Fruit fly (Drosophila melanogaster): Measurements from ENCODE around the gene CG43082.

The CG43082 gene

DNA sequence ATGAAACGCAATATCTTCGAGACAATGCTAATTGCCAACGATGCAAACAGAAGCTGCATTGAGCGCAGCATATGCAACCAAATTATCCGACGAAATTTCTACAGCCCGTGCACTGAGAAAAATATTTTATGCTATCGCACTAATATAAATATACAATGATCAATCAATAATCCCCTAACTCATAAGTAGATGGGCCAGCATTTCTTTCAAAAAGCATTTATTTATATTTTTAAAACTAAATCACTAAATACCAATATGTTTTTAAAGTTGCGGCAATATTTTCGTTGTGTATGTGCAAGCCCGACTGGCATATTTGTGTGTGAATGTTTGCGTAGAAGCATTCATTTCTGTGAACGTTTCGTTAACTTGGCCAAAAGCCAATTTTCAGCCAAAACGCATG, 15.5 kb upstream of the CG43082 start (continued):
- no peak for TF ChIP-seq Trl (optimal IDR thresholded peaks at IDR 0.05)
- no peak for TF ChIP-seq Trl (GFP tag; optimal IDR thresholded peaks at IDR 0.05)
- TF ChIP-seq jumu (GFP tag; optimal IDR thresholded peaks at IDR 0.05) = no peak
- no peak for TF ChIP-seq CG11696 (GFP tag; IDR thresholded peaks at IDR 0.05)
- TF ChIP-seq Mrtf (GFP tag; IDR thresholded peaks at IDR 0.05) = no peak
- TF ChIP-seq wek (GFP tag; optimal IDR thresholded peaks at IDR 0.05) = no peak
- no peak for TF ChIP-seq NfI (GFP tag; optimal IDR thresholded peaks at IDR 0.05)
- no peak for TF ChIP-seq fu2 (GFP tag; optimal IDR thresholded peaks at IDR 0.05)
- peak; percentile 6 for TF ChIP-seq CG12391 (tag; optimal IDR thresholded peaks at IDR 0.05)
- no peak for TF ChIP-seq pum (GFP tag; optimal IDR thresholded peaks at IDR 0.05)
- no peak for TF ChIP-seq sima (GFP tag; optimal IDR thresholded peaks at IDR 0.05)
- no peak for TF ChIP-seq shn (GFP tag; optimal IDR thresholded peaks at IDR 0.05)
- TF ChIP-seq Myb (GFP tag; optimal IDR thresholded peaks at IDR 0.05) = no peak
- no peak for TF ChIP-seq CG15073 (GFP tag; optimal IDR thresholded peaks at IDR 0.05)
- TF ChIP-seq CG15011 (GFP tag; optimal IDR thresholded peaks at IDR 0.05) = no peak
- no peak for TF ChIP-seq wor (GFP tag; IDR thresholded peaks at IDR 0.05)
- TF ChIP-seq abd-A (tag; optimal IDR thresholded peaks at IDR 0.05) = no peak
- TF ChIP-seq ssp (GFP tag; IDR thresholded peaks at IDR 0.05) = no peak
- no peak for TF ChIP-seq CG3726 (GFP tag; IDR thresholded peaks at IDR 0.05)
- no peak for TF ChIP-seq Meics (GFP tag; optimal IDR thresholded peaks at IDR 0.05)
- no peak for TF ChIP-seq nau (GFP tag; optimal IDR thresholded peaks at IDR 0.05)
- TF ChIP-seq fd102C (GFP tag; optimal IDR thresholded peaks at IDR 0.05) = no peak
- no peak for TF ChIP-seq CG15696 (tag; optimal IDR thresholded peaks at IDR 0.05)
- no peak for TF ChIP-seq CG4730 (GFP tag; IDR thresholded peaks at IDR 0.05)
- no peak for TF ChIP-seq HHEX (GFP tag; optimal IDR thresholded peaks at IDR 0.05)
- TF ChIP-seq cato (GFP tag; optimal IDR thresholded peaks at IDR 0.05; ENCODE audit: borderline replicate concordance) = no peak
- peak; percentile 13 for TF ChIP-seq Sox102F (GFP tag; optimal IDR thresholded peaks at IDR 0.05)
- TF ChIP-seq CG31365 (tag; optimal IDR thresholded peaks at IDR 0.05) = no peak
- no peak for TF ChIP-seq lola (GFP tag; optimal IDR thresholded peaks at IDR 0.05)
- no peak for TF ChIP-seq lilli (GFP tag; optimal IDR thresholded peaks at IDR 0.05)
- no peak for TF ChIP-seq danr (GFP tag; IDR thresholded peaks at IDR 0.05)
- no peak for TF ChIP-seq ftz-f1 (GFP tag; optimal IDR thresholded peaks at IDR 0.05)
- no peak for TF ChIP-seq Optix (GFP tag; IDR thresholded peaks at IDR 0.05)
- TF ChIP-seq D (optimal IDR thresholded peaks at IDR 0.05) = no peak
- TF ChIP-seq D (GFP tag; optimal IDR thresholded peaks at IDR 0.05) = no peak
- TF ChIP-seq chinmo (GFP tag; IDR thresholded peaks at IDR 0.05; ENCODE audit: partially characterized antibody) = no peak
- no peak for TF ChIP-seq CG9817 (tag; optimal IDR thresholded peaks at IDR 0.05)
- TF ChIP-seq CG5953 (GFP tag; IDR thresholded peaks at IDR 0.05) = no peak
- TF ChIP-seq Awh (GFP tag; IDR thresholded peaks at IDR 0.05) = no peak
- no peak for TF ChIP-seq lab (GFP tag; optimal IDR thresholded peaks at IDR 0.05)
- TF ChIP-seq CG12104 (GFP tag; optimal IDR thresholded peaks at IDR 0.05) = no peak
- peak; percentile 4 for TF ChIP-seq trem (tag; optimal IDR thresholded peaks at IDR 0.05)
- no peak for TF ChIP-seq tup (GFP tag; optimal IDR thresholded peaks at IDR 0.05)
- TF ChIP-seq CG11723 (GFP tag; optimal IDR thresholded peaks at IDR 0.05) = no peak
- no peak for TF ChIP-seq CG10267 (tag; optimal IDR thresholded peaks at IDR 0.05)
- no peak for TF ChIP-seq Atf3 (GFP tag; optimal IDR thresholded peaks at IDR 0.05)
- TF ChIP-seq CG18764 (GFP tag; optimal IDR thresholded peaks at IDR 0.05) = no peak
- TF ChIP-seq CG6854 (GFP tag; optimal IDR thresholded peaks at IDR 0.05) = no peak
- no peak for TF ChIP-seq btn (GFP tag; optimal IDR thresholded peaks at IDR 0.05)
- TF ChIP-seq Med (GFP tag) = peak; percentile 54
- TF ChIP-seq nmo (GFP tag; optimal IDR thresholded peaks at IDR 0.05) = no peak
- no peak for TF ChIP-seq tll (GFP tag; optimal IDR thresholded peaks at IDR 0.05)
